Fruit fly (Drosophila melanogaster): ENCODE results near the gene CG9641.

Gene CG9641

dm6 chr2L:3012780-3013179 lies 36.1 kb upstream of the CG9641 start (continued):
- TF ChIP-seq HmgD (GFP tag; optimal IDR thresholded peaks at IDR 0.05) (no peak), z (GFP tag; IDR thresholded peaks at IDR 0.05) (no peak), CG5953 (GFP tag; IDR thresholded peaks at IDR 0.05) (no peak), CG12744 (GFP tag; optimal IDR thresholded peaks at IDR 0.05) (no peak), Deaf1 (tag; optimal IDR thresholded peaks at IDR 0.05) (no peak), Fer3 (tag; optimal IDR thresholded peaks at IDR 0.05) (peak; percentile 7), CG10267 (tag; optimal IDR thresholded peaks at IDR 0.05) (peak; percentile 13), Camta (GFP tag; optimal IDR thresholded peaks at IDR 0.05) (no peak), sug (tag; optimal IDR thresholded peaks at IDR 0.05) (no peak), peb (GFP tag; IDR thresholded peaks at IDR 0.05) (no peak), insv (GFP tag; optimal IDR thresholded peaks at IDR 0.05) (no peak), MTF-1 (GFP tag; optimal IDR thresholded peaks at IDR 0.05; ENCODE audit: borderline replicate concordance) (no peak), fu2 (GFP tag; optimal IDR thresholded peaks at IDR 0.05) (no peak), dpn (GFP tag; optimal IDR thresholded peaks at IDR 0.05) (no peak), CG14050 (GFP tag; IDR thresholded peaks at IDR 0.05) (no peak), ara (GFP tag; IDR thresholded peaks at IDR 0.05) (peak; percentile 48), cwo (GFP tag; optimal IDR thresholded peaks at IDR 0.05) (no peak), Dfd (GFP tag; optimal IDR thresholded peaks at IDR 0.05) (no peak), exex (tag; optimal IDR thresholded peaks at IDR 0.05) (no peak), ab (GFP tag; optimal IDR thresholded peaks at IDR 0.05) (no peak), CG4707 (GFP tag; optimal IDR thresholded peaks at IDR 0.05) (no peak), Xbp1 (GFP tag; optimal IDR thresholded peaks at IDR 0.05) (peak; percentile 42), CG2120 (GFP tag; optimal IDR thresholded peaks at IDR 0.05) (no peak), CG6654 (GFP tag; optimal IDR thresholded peaks at IDR 0.05) (no peak), CG3847 (GFP tag; IDR thresholded peaks at IDR 0.05) (no peak), CG10565 (GFP tag; optimal IDR thresholded peaks at IDR 0.05) (no peak), CG18476 (GFP tag; optimal IDR thresholded peaks at IDR 0.05) (no peak), MESR4 (GFP tag; optimal IDR thresholded peaks at IDR 0.05) (no peak), pum (GFP tag; optimal IDR thresholded peaks at IDR 0.05) (no peak), gt (GFP tag; IDR thresholded peaks at IDR 0.05) (no peak), cad (GFP tag; optimal IDR thresholded peaks at IDR 0.05) (no peak), Mad (GFP tag; optimal IDR thresholded peaks at IDR 0.05) (no peak), shn (GFP tag; optimal IDR thresholded peaks at IDR 0.05) (no peak), CG1529 (GFP tag; optimal IDR thresholded peaks at IDR 0.05) (peak; percentile 6), pho (GFP tag; optimal IDR thresholded peaks at IDR 0.05) (no peak), CG8478 (optimal IDR thresholded peaks at IDR 0.05) (no peak), fd102C (GFP tag; optimal IDR thresholded peaks at IDR 0.05) (no peak), Med (GFP tag) (peak; percentile 21), inv (GFP tag; IDR thresholded peaks at IDR 0.05; ENCODE audit: partially characterized antibody) (no peak), CG8924 (tag; optimal IDR thresholded peaks at IDR 0.05) (no peak), seq (GFP tag; IDR thresholded peaks at IDR 0.05) (no peak), Atf6 (GFP tag; IDR thresholded peaks at IDR 0.05) (no peak), CG6791 (GFP tag; IDR thresholded peaks at IDR 0.05; ENCODE audit: partially characterized antibody) (no peak), lilli (GFP tag; optimal IDR thresholded peaks at IDR 0.05) (peak; percentile 9), Dll (GFP tag; IDR thresholded peaks at IDR 0.05; ENCODE audit: partially characterized antibody) (no peak), CG8944 (GFP tag; optimal IDR thresholded peaks at IDR 0.05) (no peak), CG13123 (GFP tag; optimal IDR thresholded peaks at IDR 0.05) (no peak), phol (tag; optimal IDR thresholded peaks at IDR 0.05) (peak; percentile 47), cas (GFP tag; IDR thresholded peaks at IDR 0.05) (no peak), lola (GFP tag; optimal IDR thresholded peaks at IDR 0.05) (peak in 1 of 3 experiments; percentile 42), al (GFP tag; IDR thresholded peaks at IDR 0.05) (no peak), onecut (GFP tag; IDR thresholded peaks at IDR 0.05) (no peak), CG7745 (tag; optimal IDR thresholded peaks at IDR 0.05) (no peak)

Measured in whole organism, embryonic.